Worm (Caenorhabditis elegans) whole organism, early embryonic: ENCODE data around the gene cpg-2.
A peak's percentile ranks its signal among the peaks of the same experiment; 100 is the strongest.

Experiments
- B0310.2 ChIP-seq: sonication (generic microtip); optimal IDR thresholded peaks from 2 replicates; lab custom pipeline; 2016; ENCODE audit warnings: mild to moderate bottlenecking, missing genetic modification characterization, missing compliant biosample characterization
- F13C5.2 ChIP-seq: sonication (generic microtip); optimal IDR thresholded peaks from 2 replicates; lab custom pipeline; 2017; ENCODE audit warnings: mild to moderate bottlenecking, missing genetic modification characterization, inconsistent platforms, missing compliant biosample characterization
- aly-1 ChIP-seq: sonication (generic microtip); optimal IDR thresholded peaks from 2 replicates; lab custom pipeline; 2016; ENCODE audit warnings: missing genetic modification characterization, missing compliant biosample characterization
- ama-1 ChIP-seq: fragments of 150-350 bp; optimal IDR thresholded peaks from 2 replicates; lab custom pipeline; 2014
- ceh-13 ChIP-seq: fragments of 200-800 bp; sonication (Bioruptor generic); optimal IDR thresholded peaks from 2 replicates; lab custom pipeline; 2018; ENCODE audit warnings: mild to moderate bottlenecking, missing genetic modification characterization, missing compliant biosample characterization
- ceh-36 ChIP-seq: sonication (generic microtip); optimal IDR thresholded peaks from 2 replicates; lab custom pipeline; 2016; ENCODE audit warnings: missing genetic modification characterization, inconsistent platforms, missing compliant biosample characterization
- ets-7 ChIP-seq: sonication (generic microtip); optimal IDR thresholded peaks from 2 replicates; lab custom pipeline; 2016; ENCODE audit warnings: missing genotype, missing genetic modification characterization, missing compliant biosample characterization
- flt-1 ChIP-seq: fragments of 200-800 bp; sonication (Bioruptor generic); IDR thresholded peaks from 2 replicates; pipeline ENCODE4 v1.3.6; 2022; ENCODE audit warnings: missing genetic modification characterization, missing compliant biosample characterization
- hmbx-1 ChIP-seq: sonication (generic microtip); optimal IDR thresholded peaks from 2 replicates; lab custom pipeline; 2016; ENCODE audit warnings: mild to moderate bottlenecking, missing genetic modification characterization, missing compliant biosample characterization
- hmg-4 ChIP-seq: fragments of 200-800 bp; sonication (Bioruptor generic); optimal IDR thresholded peaks from 2 replicates; lab custom pipeline; 2018; ENCODE audit warnings: mild to moderate bottlenecking, missing genetic modification characterization, missing compliant biosample characterization
- hnd-1 ChIP-seq: sonication (generic microtip); optimal IDR thresholded peaks from 2 replicates; lab custom pipeline; 2016; ENCODE audit warnings: missing genetic modification characterization, missing compliant biosample characterization
- pes-1 ChIP-seq: fragments of 200-800 bp; sonication (Bioruptor generic); IDR thresholded peaks from 2 replicates; pipeline ENCODE4 v1.3.6; 2022; ENCODE audit warnings: missing genetic modification reagents, missing genetic modification characterization, missing compliant biosample characterization
- scrt-1 ChIP-seq: fragments of 200-800 bp; sonication (Bioruptor generic); IDR thresholded peaks from 2 replicates; pipeline ENCODE4 v1.3.6; 2022; ENCODE audit warnings: missing genetic modification characterization, missing compliant biosample characterization
- sea-1 ChIP-seq: fragments of 200-800 bp; sonication (Bioruptor generic); conservative IDR thresholded peaks from 2 replicates; pipeline ENCODE4 v1.3.6; 2022; ENCODE audit warnings: missing genetic modification characterization, missing compliant biosample characterization
- tbx-11 ChIP-seq: fragments of 200-800 bp; sonication (Bioruptor generic); IDR thresholded peaks from 2 replicates; pipeline ENCODE4 v1.3.6; 2022; ENCODE audit warnings: missing genetic modification characterization, missing compliant biosample characterization
- tbx-37 ChIP-seq: fragments of 200-800 bp; sonication (Bioruptor generic); conservative IDR thresholded peaks from 2 replicates; pipeline ENCODE4 v1.3.6; 2022; ENCODE audit warnings: missing genetic modification reagents, missing genetic modification characterization, missing compliant biosample characterization
- tra-4 ChIP-seq: sonication (generic microtip); optimal IDR thresholded peaks from 2 replicates; lab custom pipeline; 2017; ENCODE audit warnings: missing genetic modification characterization, missing compliant biosample characterization

The cpg-2 gene

DNA sequence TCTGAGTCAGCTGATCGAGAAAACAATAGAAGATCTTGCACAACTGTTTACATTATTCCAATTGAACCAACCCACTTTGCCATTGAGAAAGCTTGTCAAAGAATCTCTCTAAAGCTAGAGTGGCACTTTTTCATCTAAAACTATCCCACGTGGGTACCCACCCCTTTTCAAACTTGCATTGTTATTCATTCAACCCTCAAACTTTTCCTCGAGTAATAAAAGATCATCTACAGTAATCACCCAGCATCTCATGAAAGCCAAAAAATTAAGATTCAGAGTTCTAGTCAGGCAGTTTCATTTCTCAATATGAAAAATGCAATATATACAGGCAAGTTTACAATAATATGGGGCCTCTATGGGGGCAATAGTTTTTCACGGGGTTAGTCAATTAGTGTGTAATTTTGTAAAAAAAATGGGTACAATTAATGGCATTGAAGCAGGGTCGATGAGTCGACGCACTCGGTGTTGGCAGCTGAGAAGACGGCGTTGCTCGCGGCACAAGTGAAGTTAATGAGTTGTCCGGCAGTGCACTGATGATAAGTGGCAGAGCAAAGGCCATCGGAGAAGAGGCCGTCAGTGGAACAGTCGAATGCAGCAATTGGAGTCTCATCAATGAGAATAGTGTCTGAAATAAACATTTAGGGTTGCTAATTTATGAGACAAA, 1.8 kb downstream of the cpg-2 start:
- TF ChIP-seq tra-4 (tag; lab: Kevin White, UChicago) (no peak), pes-1 (GFP tag; lab: Robert Waterston, UW) (no peak), hnd-1 (no peak), ceh-36 (tag; lab: Kevin White, UChicago) (no peak), F13C5.2 (no peak), tbx-11 (GFP tag; lab: Robert Waterston, UW) (no peak), sea-1 (GFP tag; lab: Robert Waterston, UW) (no peak), ceh-13 (no peak), aly-1 (tag; lab: Kevin White, UChicago) (no peak), scrt-1 (GFP tag; lab: Robert Waterston, UW) (no peak), tbx-37 (no peak), ama-1 (no peak), hmbx-1 (tag; lab: Kevin White, UChicago) (no peak), flt-1 (no peak), hmg-4 (GFP tag; lab: Kevin White, UChicago) (no peak), ets-7 (no peak)

DNA sequence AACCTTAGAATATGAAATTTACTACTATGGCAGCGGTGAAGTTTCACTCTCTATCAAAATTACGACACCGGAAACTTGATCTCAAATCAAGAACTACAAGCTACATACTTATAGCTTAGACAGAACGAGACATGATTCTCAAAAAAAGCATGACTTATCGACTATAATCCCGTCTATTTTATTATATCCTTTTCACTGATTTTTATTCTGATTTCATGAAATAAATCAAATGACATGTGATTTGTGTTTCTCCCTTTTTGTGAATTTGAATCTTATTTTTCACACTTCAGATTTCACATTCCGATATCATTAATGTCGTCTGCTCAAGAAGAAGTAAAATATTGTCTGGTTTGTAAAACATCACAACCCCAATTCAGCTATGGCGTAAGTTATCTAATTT, 3.8 kb downstream of the cpg-2 start, which contains the start of gene ZK418.11:
Gene ZK418.11 (plus strand): TSS at position 289 of the 400 bp plus-strand sequence.
- no peak for TF ChIP-seq ama-1
- no peak for TF ChIP-seq scrt-1 (GFP tag; lab: Robert Waterston, UW)
- TF ChIP-seq pes-1 (GFP tag; lab: Robert Waterston, UW): no peak
- TF ChIP-seq sea-1 (GFP tag; lab: Robert Waterston, UW): no peak
- TF ChIP-seq hmg-4 (GFP tag; lab: Kevin White, UChicago): no peak
- no peak for TF ChIP-seq aly-1 (tag; lab: Kevin White, UChicago)
- TF ChIP-seq ceh-13: no peak
- no peak for TF ChIP-seq hmbx-1 (tag; lab: Kevin White, UChicago)
- no peak for TF ChIP-seq tra-4 (tag; lab: Kevin White, UChicago)
- no peak for TF ChIP-seq F13C5.2
- TF ChIP-seq tbx-37: no peak
- TF ChIP-seq hnd-1: no peak
- TF ChIP-seq ceh-36 (tag; lab: Kevin White, UChicago): no peak
- TF ChIP-seq flt-1: no peak
- TF ChIP-seq ets-7: no peak
- no peak for TF ChIP-seq tbx-11 (GFP tag; lab: Robert Waterston, UW)
- TF ChIP-seq B0310.2 (tag; lab: Kevin White, UChicago): no peak

DNA sequence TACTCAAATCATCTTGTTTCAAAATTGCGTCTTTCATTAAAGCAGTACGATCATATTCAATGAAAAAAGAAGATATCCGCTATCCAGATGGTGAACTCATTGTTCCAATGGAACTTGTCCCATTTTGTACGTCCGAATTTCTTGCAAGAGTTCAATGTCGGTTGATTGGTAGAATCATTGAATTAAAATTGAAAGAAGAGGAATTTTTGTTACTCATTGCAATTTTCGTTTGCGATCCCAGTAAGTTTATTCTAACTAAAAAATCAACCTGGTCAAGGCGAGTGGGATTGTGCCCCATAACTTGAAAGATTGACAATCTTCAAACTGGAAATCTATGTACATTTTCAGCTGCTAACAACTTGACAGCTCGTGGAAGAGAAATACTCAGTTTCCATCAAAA, 7.3 kb downstream of the cpg-2 start:
- TF ChIP-seq pes-1 (GFP tag; lab: Robert Waterston, UW): no peak
- TF ChIP-seq ceh-36 (tag; lab: Kevin White, UChicago): no peak
- no peak for TF ChIP-seq sea-1 (GFP tag; lab: Robert Waterston, UW)
- no peak for TF ChIP-seq flt-1
- TF ChIP-seq B0310.2 (tag; lab: Kevin White, UChicago): no peak
- no peak for TF ChIP-seq tbx-37
- TF ChIP-seq tbx-11 (GFP tag; lab: Robert Waterston, UW): no peak
- no peak for TF ChIP-seq hmbx-1 (tag; lab: Kevin White, UChicago)
- no peak for TF ChIP-seq F13C5.2
- TF ChIP-seq aly-1 (tag; lab: Kevin White, UChicago): no peak
- TF ChIP-seq ceh-13: no peak
- no peak for TF ChIP-seq ama-1
- no peak for TF ChIP-seq ets-7
- TF ChIP-seq hnd-1: no peak
- no peak for TF ChIP-seq tra-4 (tag; lab: Kevin White, UChicago)
- TF ChIP-seq scrt-1 (GFP tag; lab: Robert Waterston, UW): no peak

DNA sequence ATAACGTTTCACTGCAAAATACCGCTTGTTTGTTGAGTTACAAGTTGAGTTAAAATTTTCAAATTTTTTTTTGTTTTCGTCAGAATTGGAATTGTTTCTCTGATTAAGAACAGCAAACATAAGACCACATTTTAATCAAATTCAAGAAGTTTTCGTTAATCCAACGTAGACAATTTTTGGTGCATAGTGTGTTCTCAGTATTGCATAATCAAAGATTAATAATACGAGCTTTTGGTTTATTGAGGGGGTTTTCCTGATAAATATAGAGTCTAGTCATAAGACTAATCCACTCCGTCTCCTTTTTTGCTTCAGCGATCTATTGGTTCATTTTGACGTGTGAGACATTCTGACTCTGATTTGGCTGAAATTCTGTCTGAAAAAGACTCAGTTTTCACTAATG, 8.6 kb downstream of the cpg-2 start, which contains the start of gene nhr-9:
Gene nhr-9 (plus strand): TSS at position 307 of the 400 bp plus-strand sequence.
- TF ChIP-seq scrt-1 (GFP tag; lab: Robert Waterston, UW) (no peak), ceh-36 (tag; lab: Kevin White, UChicago) (no peak), hnd-1 (no peak), ets-7 (no peak), tbx-37 (no peak), ceh-13 (no peak), tra-4 (tag; lab: Kevin White, UChicago) (no peak), B0310.2 (tag; lab: Kevin White, UChicago) (no peak), pes-1 (GFP tag; lab: Robert Waterston, UW) (no peak), hmg-4 (GFP tag; lab: Kevin White, UChicago) (no peak)

DNA sequence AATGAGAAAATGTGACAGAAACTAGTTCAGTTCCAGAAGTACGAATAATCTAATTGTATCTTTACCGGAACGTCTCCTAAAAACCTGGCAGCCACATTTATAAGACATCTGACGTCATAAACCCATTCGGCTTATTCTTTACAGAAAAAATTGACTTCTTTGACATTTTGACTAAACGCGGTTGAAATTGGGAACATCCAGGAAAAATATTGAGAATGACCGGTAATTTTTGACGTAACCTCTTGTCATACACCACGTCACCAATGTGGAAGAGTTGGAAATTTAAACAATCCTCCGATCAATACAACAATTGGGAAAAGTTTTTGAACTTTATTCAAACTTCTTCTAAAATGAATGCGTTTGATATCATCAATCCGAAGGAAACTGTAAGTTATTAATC, 12.7 kb downstream of the cpg-2 start, which contains the start of gene ZK418.2:
Gene ZK418.2 (plus strand): TSS at position 301 of the 400 bp plus-strand sequence.
- no peak for TF ChIP-seq tra-4 (tag; lab: Kevin White, UChicago)

DNA sequence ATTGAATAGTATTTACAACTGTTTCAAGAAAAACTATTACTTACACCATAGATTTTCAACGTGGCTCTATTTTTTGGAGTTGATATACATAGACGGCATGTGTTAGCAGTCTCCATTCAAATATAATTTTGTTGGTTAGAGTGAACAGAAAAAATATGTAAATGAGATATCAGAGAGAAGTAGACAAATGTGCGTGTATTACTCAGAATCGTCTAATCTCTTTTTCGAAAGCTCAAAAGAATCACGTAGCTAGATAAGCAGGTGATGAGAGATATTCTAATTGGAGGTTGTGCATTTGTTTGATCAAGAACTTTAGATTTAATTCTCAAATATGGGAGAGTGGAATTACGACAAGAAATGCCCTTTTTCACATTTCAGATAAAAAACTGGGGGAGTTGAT, 13.2 kb downstream of the cpg-2 start, which contains the start of gene ZK418.10:
Gene ZK418.10 (minus strand): TSS at position 148 of the 400 bp plus-strand sequence.
- TF ChIP-seq ets-7 (no peak), tbx-11 (GFP tag; lab: Robert Waterston, UW) (no peak), B0310.2 (tag; lab: Kevin White, UChicago) (no peak), pes-1 (GFP tag; lab: Robert Waterston, UW) (no peak), ceh-36 (tag; lab: Kevin White, UChicago) (no peak), ceh-13 (no peak), flt-1 (no peak), aly-1 (tag; lab: Kevin White, UChicago) (no peak), hmg-4 (GFP tag; lab: Kevin White, UChicago) (no peak), hmbx-1 (tag; lab: Kevin White, UChicago) (no peak), scrt-1 (GFP tag; lab: Robert Waterston, UW) (no peak), tra-4 (tag; lab: Kevin White, UChicago) (no peak), tbx-37 (no peak), hnd-1 (no peak)

DNA sequence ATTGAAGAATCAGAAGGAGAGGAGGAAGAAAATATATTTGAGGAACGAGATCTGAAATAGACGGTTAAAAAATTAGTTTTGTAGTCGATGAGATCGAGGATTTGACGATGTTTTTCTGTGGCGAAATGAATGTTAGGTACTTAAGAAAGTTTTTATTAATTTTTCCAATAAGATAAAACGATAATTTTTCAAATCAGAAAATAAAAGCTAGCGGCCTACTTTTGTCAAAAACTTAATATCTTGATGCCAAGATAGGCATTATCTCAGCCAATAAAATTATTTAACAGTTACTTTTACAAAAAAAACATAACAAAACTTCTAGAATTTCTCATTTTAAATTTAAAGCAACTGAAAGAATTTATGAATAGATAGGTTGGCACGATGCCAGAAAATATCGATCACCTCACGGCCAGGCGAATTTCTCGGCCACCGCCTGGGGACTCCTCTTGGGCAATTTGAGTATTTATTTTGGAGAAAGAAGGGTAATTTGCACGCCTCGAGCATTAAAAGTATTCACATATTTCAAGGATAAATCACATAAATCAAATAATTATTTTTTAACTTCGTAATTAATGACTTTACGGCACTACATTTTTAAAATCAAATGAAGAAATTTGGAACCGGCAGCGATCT, 16.0 kb downstream of the cpg-2 start, which contains the start of gene fubl-2:
Gene fubl-2 (minus strand): TSS at position 51 of the 633 bp plus-strand sequence.
- TF ChIP-seq hmbx-1 (tag; lab: Kevin White, UChicago) (no peak), tbx-37 (peak; percentile 64; the same call in 1 of the 2 replicates)
